Worm (Caenorhabditis elegans): Measurements from ENCODE around the gene B0546.4.

The B0546.4 gene

ce11 chrIV:3348334-3348733 is 35.6 kb downstream of the B0546.4 start:
- TF ChIP-seq cnd-1 (tag; optimal IDR thresholded peaks at IDR 0.05) (no peak), blmp-1 (tag; optimal IDR thresholded peaks at IDR 0.05) (no peak), unc-120 (tag; optimal IDR thresholded peaks at IDR 0.05; ENCODE audit: poor library complexity, severe bottlenecking) (no peak), ceh-83 (GFP tag; optimal IDR thresholded peaks at IDR 0.05) (no peak), elt-1 (tag; optimal IDR thresholded peaks at IDR 0.05; ENCODE audit: borderline replicate concordance, insufficient read depth) (no peak), unc-62 (GFP tag; optimal IDR thresholded peaks at IDR 0.05) (no peak), M03D4.4 (tag; optimal IDR thresholded peaks at IDR 0.05) (no peak), tbx-8 (GFP tag; optimal IDR thresholded peaks at IDR 0.05) (no peak), mep-1 (tag; optimal IDR thresholded peaks at IDR 0.05) (no peak), ham-2 (GFP tag; optimal IDR thresholded peaks at IDR 0.05) (no peak), sptf-1 (tag; optimal IDR thresholded peaks at IDR 0.05) (no peak), ceh-39 (tag; optimal IDR thresholded peaks at IDR 0.05) (no peak), zip-8 (tag; optimal IDR thresholded peaks at IDR 0.05) (no peak), flh-1 (GFP tag; optimal IDR thresholded peaks at IDR 0.05) (no peak), nhr-12 (tag; optimal IDR thresholded peaks at IDR 0.05) (no peak), lin-13 (tag; optimal IDR thresholded peaks at IDR 0.05) (no peak), ceh-43 (GFP tag; optimal IDR thresholded peaks at IDR 0.05) (no peak), mls-2 (tag; optimal IDR thresholded peaks at IDR 0.05) (no peak)

DNA sequence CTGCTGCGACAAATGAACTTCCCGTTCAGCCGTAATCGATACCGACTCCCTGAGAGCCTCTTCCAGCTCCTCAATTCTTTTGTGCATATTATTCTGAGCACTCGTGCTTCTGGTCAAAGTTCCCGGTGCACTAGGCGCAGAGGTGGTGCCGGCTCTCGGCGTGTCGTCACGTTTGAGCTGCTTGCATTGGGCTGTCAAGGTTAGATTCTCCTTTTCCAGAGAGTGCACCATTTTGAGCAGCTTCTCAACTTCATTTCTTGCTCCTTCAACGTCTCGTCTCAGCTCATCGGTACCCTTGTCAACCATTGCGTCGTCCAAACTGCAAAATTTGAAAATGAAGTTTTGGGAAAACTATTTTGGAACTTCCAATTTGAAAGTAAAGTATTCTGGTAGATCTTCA is 38.5 kb downstream of the B0546.4 start:
- TF ChIP-seq flh-1 (GFP tag; optimal IDR thresholded peaks at IDR 0.05) (no peak), ztf-11 (tag; optimal IDR thresholded peaks at IDR 0.05) (no peak), lin-13 (tag; optimal IDR thresholded peaks at IDR 0.05) (no peak), mab-5 (tag; optimal IDR thresholded peaks at IDR 0.05) (no peak), nhr-2 (tag; optimal IDR thresholded peaks at IDR 0.05) (no peak), drap-1 (GFP tag; optimal IDR thresholded peaks at IDR 0.05) (no peak), pha-4 (tag; optimal IDR thresholded peaks at IDR 0.05) (no peak), mls-2 (tag; optimal IDR thresholded peaks at IDR 0.05) (no peak), lsy-2 (tag; optimal IDR thresholded peaks at IDR 0.05) (no peak), hlh-1 (tag; optimal IDR thresholded peaks at IDR 0.05) (no peak), snpc-4 (tag; optimal IDR thresholded peaks at IDR 0.05) (no peak), elt-3 (tag; optimal IDR thresholded peaks at IDR 0.05) (no peak), tbx-8 (GFP tag; optimal IDR thresholded peaks at IDR 0.05) (no peak), lin-32 (GFP tag; optimal IDR thresholded peaks at IDR 0.05) (no peak), sptf-1 (tag; optimal IDR thresholded peaks at IDR 0.05) (no peak), ceh-43 (GFP tag; optimal IDR thresholded peaks at IDR 0.05) (no peak), sem-2 (GFP tag; optimal IDR thresholded peaks at IDR 0.05) (no peak), nhr-237 (tag; optimal IDR thresholded peaks at IDR 0.05) (no peak), ham-2 (GFP tag; optimal IDR thresholded peaks at IDR 0.05) (no peak), ces-1 (GFP tag; optimal IDR thresholded peaks at IDR 0.05) (no peak)

DNA sequence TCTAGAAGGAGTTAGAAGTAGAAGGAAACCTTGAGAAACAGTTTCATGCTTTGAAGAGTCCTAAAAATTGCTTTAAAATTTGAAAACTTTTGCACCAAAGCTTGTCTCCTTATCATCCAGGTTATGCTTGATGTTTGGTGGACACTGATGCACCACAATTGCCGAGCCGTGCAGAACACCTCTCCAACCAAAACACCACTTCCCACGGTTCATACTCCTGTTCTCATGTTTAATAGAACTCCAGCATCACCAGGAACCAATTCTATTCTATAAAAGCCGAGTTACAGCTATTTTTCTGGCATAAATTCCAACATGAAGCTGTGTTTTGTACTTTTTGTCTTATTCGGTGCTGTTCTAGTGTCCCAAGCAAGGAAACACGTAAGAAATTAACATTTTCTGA is 42.8 kb downstream of the B0546.4 start, which contains the start of gene F42A6.2:
F42A6.2 (plus strand) TSS at position 301 of the 400 bp plus-strand sequence.
- TF ChIP-seq pha-4 (tag; optimal IDR thresholded peaks at IDR 0.05), result no peak
- TF ChIP-seq ceh-43 (GFP tag; optimal IDR thresholded peaks at IDR 0.05), result no peak
- TF ChIP-seq ham-2 (GFP tag; optimal IDR thresholded peaks at IDR 0.05), result no peak
- no peak for TF ChIP-seq nhr-237 (tag; optimal IDR thresholded peaks at IDR 0.05)
- TF ChIP-seq flh-1 (GFP tag; optimal IDR thresholded peaks at IDR 0.05), result no peak
- no peak for TF ChIP-seq ceh-39 (tag; optimal IDR thresholded peaks at IDR 0.05)
- no peak for TF ChIP-seq unc-39 (tag; optimal IDR thresholded peaks at IDR 0.05)
- no peak for TF ChIP-seq unc-62 (GFP tag; optimal IDR thresholded peaks at IDR 0.05)
- no peak for TF ChIP-seq tbx-8 (GFP tag; optimal IDR thresholded peaks at IDR 0.05)
- no peak for TF ChIP-seq ztf-11 (tag; optimal IDR thresholded peaks at IDR 0.05)
- no peak for TF ChIP-seq lin-13 (tag; optimal IDR thresholded peaks at IDR 0.05)
- no peak for TF ChIP-seq lin-32 (GFP tag; optimal IDR thresholded peaks at IDR 0.05)
- TF ChIP-seq lsy-2 (tag; optimal IDR thresholded peaks at IDR 0.05), result no peak
- TF ChIP-seq mep-1 (tag; optimal IDR thresholded peaks at IDR 0.05), result no peak
- no peak for TF ChIP-seq zip-8 (tag; optimal IDR thresholded peaks at IDR 0.05)
- no peak for TF ChIP-seq mls-2 (tag; optimal IDR thresholded peaks at IDR 0.05)
- no peak for TF ChIP-seq hlh-1 (tag; optimal IDR thresholded peaks at IDR 0.05)
- no peak for TF ChIP-seq nhr-12 (tag; optimal IDR thresholded peaks at IDR 0.05)
- no peak for TF ChIP-seq nhr-76 (tag; optimal IDR thresholded peaks at IDR 0.05)
- no peak for TF ChIP-seq blmp-1 (tag; optimal IDR thresholded peaks at IDR 0.05)

DNA sequence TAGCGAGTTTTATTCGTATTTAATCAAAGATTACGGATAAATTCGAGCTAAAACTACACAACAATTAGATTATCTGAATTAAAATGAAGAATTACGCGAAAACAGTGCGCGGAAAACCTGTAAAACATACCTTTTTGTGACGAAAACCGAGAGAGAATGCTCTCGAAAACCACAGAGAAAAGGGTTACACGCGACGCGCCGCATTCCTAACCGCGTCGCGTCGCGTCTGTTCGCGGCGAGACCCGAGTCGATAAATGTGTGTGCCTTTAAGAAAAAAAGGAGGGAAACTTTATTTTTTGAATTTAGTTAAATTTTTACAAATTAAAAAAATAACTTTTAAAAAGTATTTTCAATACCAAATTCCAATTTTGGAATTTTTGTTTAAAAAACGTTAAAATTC is 45.3 kb downstream of the B0546.4 start, which contains the start of gene hrpa-1:
hrpa-1 (minus strand) TSS at position 192 of the 400 bp plus-strand sequence.
- TF ChIP-seq flh-1 (GFP tag; optimal IDR thresholded peaks at IDR 0.05), result no peak
- no peak for TF ChIP-seq drap-1 (GFP tag; optimal IDR thresholded peaks at IDR 0.05)
- TF ChIP-seq elt-1 (tag; optimal IDR thresholded peaks at IDR 0.05; ENCODE audit: borderline replicate concordance, insufficient read depth), result no peak
- peak; percentile 89 for TF ChIP-seq ceh-39 (tag; optimal IDR thresholded peaks at IDR 0.05)
- peak; percentile 88 for TF ChIP-seq lsy-2 (tag; optimal IDR thresholded peaks at IDR 0.05)
- no peak for TF ChIP-seq mls-2 (tag; optimal IDR thresholded peaks at IDR 0.05)
- no peak for TF ChIP-seq ceh-83 (GFP tag; optimal IDR thresholded peaks at IDR 0.05)
- TF ChIP-seq nhr-237 (tag; optimal IDR thresholded peaks at IDR 0.05), result peak; percentile 83
- TF ChIP-seq nhr-2 (tag; optimal IDR thresholded peaks at IDR 0.05), result no peak
- peak; percentile 63 for TF ChIP-seq hlh-1 (tag; optimal IDR thresholded peaks at IDR 0.05)
- peak; percentile 50 for TF ChIP-seq sptf-1 (tag; optimal IDR thresholded peaks at IDR 0.05)
- no peak for TF ChIP-seq zip-8 (tag; optimal IDR thresholded peaks at IDR 0.05)
- no peak for TF ChIP-seq sem-2 (GFP tag; optimal IDR thresholded peaks at IDR 0.05)
- TF ChIP-seq ceh-43 (GFP tag; optimal IDR thresholded peaks at IDR 0.05), result no peak
- no peak for TF ChIP-seq cnd-1 (tag; optimal IDR thresholded peaks at IDR 0.05)
- peak; percentile 70 for TF ChIP-seq pha-4 (tag; optimal IDR thresholded peaks at IDR 0.05)
- peak; percentile 86 for TF ChIP-seq ces-1 (GFP tag; optimal IDR thresholded peaks at IDR 0.05)
- no peak for TF ChIP-seq unc-120 (tag; optimal IDR thresholded peaks at IDR 0.05; ENCODE audit: poor library complexity, severe bottlenecking)
- TF ChIP-seq mab-5 (tag; optimal IDR thresholded peaks at IDR 0.05), result peak; percentile 4
- no peak for TF ChIP-seq blmp-1 (tag; optimal IDR thresholded peaks at IDR 0.05)
- TF ChIP-seq mep-1 (tag; optimal IDR thresholded peaks at IDR 0.05), result peak; percentile 97
- TF ChIP-seq unc-39 (tag; optimal IDR thresholded peaks at IDR 0.05), result no peak
- TF ChIP-seq unc-62 (GFP tag; optimal IDR thresholded peaks at IDR 0.05), result no peak
- peak; percentile 86 for TF ChIP-seq lin-13 (tag; optimal IDR thresholded peaks at IDR 0.05)
- no peak for TF ChIP-seq snpc-4 (tag; optimal IDR thresholded peaks at IDR 0.05)
- TF ChIP-seq nhr-12 (tag; optimal IDR thresholded peaks at IDR 0.05), result no peak
- TF ChIP-seq nhr-76 (tag; optimal IDR thresholded peaks at IDR 0.05), result no peak
- peak; percentile 5 for TF ChIP-seq ztf-11 (tag; optimal IDR thresholded peaks at IDR 0.05)
- TF ChIP-seq elt-3 (tag; optimal IDR thresholded peaks at IDR 0.05), result peak; percentile 27
- TF ChIP-seq lin-32 (GFP tag; optimal IDR thresholded peaks at IDR 0.05), result no peak
- no peak for TF ChIP-seq M03D4.4 (tag; optimal IDR thresholded peaks at IDR 0.05)
- TF ChIP-seq nhr-28 (tag; optimal IDR thresholded peaks at IDR 0.05), result no peak
- TF ChIP-seq bed-3 (GFP tag; optimal IDR thresholded peaks at IDR 0.05), result no peak
- TF ChIP-seq ham-2 (GFP tag; optimal IDR thresholded peaks at IDR 0.05), result no peak
- TF ChIP-seq tbx-8 (GFP tag; optimal IDR thresholded peaks at IDR 0.05), result no peak

All from whole organism, mixed stage, embryonic.